Fruit fly (Drosophila melanogaster) whole organism, embryonic: ENCODE data around the gene Bap111.

Experiments used
- Awh ChIP-seq: fragments of 200-800 bp; sonication (Bioruptor generic); IDR thresholded peaks from 2 replicates; pipeline ENCODE4, ENCODE4 v1.3.6; 2022; ENCODE audit warnings: missing biosample characterization, missing genetic modification characterization
- CG10979 ChIP-seq: fragments of 200-800 bp; sonication (Bioruptor generic); optimal IDR thresholded peaks from 2 replicates; lab custom pipeline; 2018; ENCODE audit warnings: missing biosample characterization, mild to moderate bottlenecking, missing genetic modification characterization, moderate library complexity
- CG11398 ChIP-seq: fragments of 200-800 bp; sonication (Bioruptor generic); optimal IDR thresholded peaks from 2 replicates; lab custom pipeline; 2016; ENCODE audit warnings: missing biosample characterization, missing genetic modification characterization
- CG1233 ChIP-seq: fragments of 200-800 bp; sonication (Bioruptor generic); optimal IDR thresholded peaks from 4 replicates; lab custom pipeline; 2018; ENCODE audit warnings: missing biosample characterization, mild to moderate bottlenecking, missing genetic modification characterization
- CG12769 ChIP-seq: fragments of 200-800 bp; sonication (Bioruptor generic); optimal IDR thresholded peaks from 2 replicates; lab custom pipeline; 2019; ENCODE audit warnings: missing biosample characterization, mild to moderate bottlenecking, missing genetic modification characterization, moderate library complexity
- CG13123 ChIP-seq: fragments of 200-800 bp; sonication (Bioruptor generic); optimal IDR thresholded peaks from 2 replicates; lab custom pipeline; 2016; ENCODE audit warnings: missing biosample characterization, missing genetic modification characterization
- CG13624 ChIP-seq: fragments of 200-800 bp; sonication (Bioruptor generic); optimal IDR thresholded peaks from 2 replicates; lab custom pipeline; 2016; ENCODE audit warnings: missing biosample characterization, missing genetic modification characterization
- CG13894 ChIP-seq: fragments of 200-800 bp; sonication (Bioruptor generic); optimal IDR thresholded peaks from 3 replicates; lab custom pipeline; 2018; ENCODE audit warnings: missing biosample characterization, mild to moderate bottlenecking, missing genetic modification characterization, moderate library complexity
- CG14050 ChIP-seq: fragments of 200-800 bp; sonication (Bioruptor generic); IDR thresholded peaks from 3 replicates; pipeline ENCODE4 v1.3.6; 2022; ENCODE audit warnings: missing biosample characterization, missing genetic modification characterization
- CG1647 ChIP-seq: fragments of 200-800 bp; sonication (Bioruptor generic); optimal IDR thresholded peaks from 3 replicates; lab custom pipeline; 2016; ENCODE audit warnings: missing biosample characterization, missing genetic modification characterization
- CG1792 ChIP-seq: fragments of 200-800 bp; sonication (Bioruptor generic); optimal IDR thresholded peaks from 2 replicates; lab custom pipeline; 2016; ENCODE audit warnings: missing biosample characterization, missing genetic modification characterization
- CG18011 ChIP-seq: fragments of 200-800 bp; sonication (Bioruptor generic); optimal IDR thresholded peaks from 2 replicates; lab custom pipeline; 2017; ENCODE audit warnings: missing biosample characterization, missing genetic modification characterization, mild to moderate bottlenecking, moderate library complexity, missing genotype
- CG18764 ChIP-seq: fragments of 200-800 bp; sonication (Bioruptor generic); optimal IDR thresholded peaks from 3 replicates; lab custom pipeline; 2016; ENCODE audit warnings: missing biosample characterization, missing genetic modification characterization
- CG2889 ChIP-seq: fragments of 200-800 bp; sonication (Bioruptor generic); IDR thresholded peaks from 3 replicates; pipeline ENCODE4 v1.3.6; 2022; ENCODE audit warnings: missing biosample characterization, missing genetic modification characterization
- CG30020 ChIP-seq: fragments of 200-800 bp; optimal IDR thresholded peaks from 2 replicates; lab custom pipeline; 2019; ENCODE audit warnings: missing biosample characterization, mild to moderate bottlenecking, missing genetic modification characterization, moderate library complexity
- CG31365 ChIP-seq: fragments of 200-800 bp; sonication (Bioruptor generic); optimal IDR thresholded peaks from 2 replicates; lab custom pipeline; 2018; ENCODE audit warnings: missing biosample characterization, mild to moderate bottlenecking, missing genetic modification characterization
- CG3847 ChIP-seq: fragments of 200-800 bp; sonication (Bioruptor generic); IDR thresholded peaks from 2 replicates; pipeline ENCODE4 v1.3.6; 2022; ENCODE audit warnings: missing biosample characterization, missing genetic modification characterization
- CG4328 ChIP-seq: fragments of 200-800 bp; sonication (Bioruptor generic); optimal IDR thresholded peaks from 3 replicates; lab custom pipeline; 2017; ENCODE audit warnings: missing biosample characterization, missing genetic modification reagents, missing genetic modification characterization
- CG43689 ChIP-seq: fragments of 200-800 bp; sonication (Bioruptor generic); IDR thresholded peaks from 2 replicates; pipeline ENCODE4 v1.3.6; 2022; ENCODE audit warnings: missing biosample characterization, missing genetic modification characterization
- CG6175 ChIP-seq: fragments of 200-800 bp; sonication (Bioruptor generic); IDR thresholded peaks from 3 replicates; pipeline ENCODE4 v1.3.6; 2022; ENCODE audit warnings: missing biosample characterization, missing genetic modification characterization
- CG6654 ChIP-seq: fragments of 200-800 bp; sonication (Bioruptor generic); optimal IDR thresholded peaks from 2 replicates; lab custom pipeline; 2017; ENCODE audit warnings: missing biosample characterization, mild to moderate bottlenecking, missing genetic modification characterization
- CG6813 ChIP-seq: fragments of 200-800 bp; sonication (Bioruptor generic); optimal IDR thresholded peaks from 2 replicates; lab custom pipeline; 2017; ENCODE audit warnings: missing biosample characterization, missing genetic modification characterization, mild to moderate bottlenecking, moderate library complexity, missing genetic modification reagents
- CG7786 ChIP-seq: fragments of 200-800 bp; sonication (Bioruptor generic); optimal IDR thresholded peaks from 2 replicates; lab custom pipeline; 2016; ENCODE audit warnings: missing biosample characterization, missing genetic modification characterization
- CkIIα-i1 ChIP-seq: fragments of 200-800 bp; sonication (Bioruptor generic); IDR thresholded peaks from 2 replicates; pipeline ENCODE4 v1.3.6; 2022; ENCODE audit warnings: missing biosample characterization, missing genetic modification characterization
- D19A ChIP-seq: fragments of 200-800 bp; optimal IDR thresholded peaks from 3 replicates; lab custom pipeline; 2019; ENCODE audit warnings: missing biosample characterization, mild to moderate bottlenecking, missing genetic modification characterization, moderate library complexity
- Dip3 ChIP-seq: fragments of 200-800 bp; sonication (Bioruptor generic); optimal IDR thresholded peaks from 3 replicates; lab custom pipeline; 2016; ENCODE audit warnings: missing biosample characterization, missing genetic modification characterization
- Ets97D ChIP-seq: fragments of 200-800 bp; sonication (Bioruptor generic); optimal IDR thresholded peaks from 3 replicates; lab custom pipeline; 2016; ENCODE audit warnings: missing biosample characterization, missing genetic modification characterization
- Fer2 ChIP-seq: fragments of 200-800 bp; sonication (Bioruptor generic); optimal IDR thresholded peaks from 2 replicates; lab custom pipeline; 2018; ENCODE audit warnings: missing biosample characterization, mild to moderate bottlenecking, missing genetic modification characterization, moderate library complexity
- H15 ChIP-seq: fragments of 200-800 bp; sonication (Bioruptor generic); IDR thresholded peaks from 3 replicates; pipeline ENCODE4 v1.3.6; 2022; ENCODE audit warnings: missing biosample characterization, missing genetic modification characterization
- HLH3B ChIP-seq: fragments of 200-800 bp; sonication (Bioruptor generic); IDR thresholded peaks from 2 replicates; pipeline ENCODE4 v1.3.6; 2022; ENCODE audit warnings: missing biosample characterization, missing genetic modification characterization
- HLH4C ChIP-seq: fragments of 200-800 bp; sonication (Bioruptor generic); IDR thresholded peaks from 3 replicates; pipeline ENCODE4 v1.3.6; 2022; ENCODE audit warnings: missing biosample characterization, missing genetic modification characterization; ENCODE audit not compliant: partially characterized antibody
- Meics ChIP-seq: fragments of 200-800 bp; sonication (Bioruptor generic); optimal IDR thresholded peaks from 2 replicates; lab custom pipeline; 2017; ENCODE audit warnings: missing biosample characterization, mild to moderate bottlenecking, missing genetic modification characterization
- Oaz ChIP-seq: fragments of 200-800 bp; sonication (Bioruptor generic); IDR thresholded peaks from 2 replicates; pipeline ENCODE4 v1.3.6; 2022; ENCODE audit warnings: missing biosample characterization, missing genetic modification characterization
- Poxn ChIP-seq: fragments of 200-800 bp; sonication (Bioruptor generic); IDR thresholded peaks from 2 replicates; pipeline ENCODE4 v1.3.6; 2022; ENCODE audit warnings: missing biosample characterization, missing genetic modification characterization
- Scr ChIP-seq: fragments of 200-800 bp; sonication (Bioruptor generic); IDR thresholded peaks from 2 replicates; pipeline ENCODE4 v1.3.6; 2022; ENCODE audit warnings: missing biosample characterization, missing genetic modification characterization; ENCODE audit not compliant: partially characterized antibody
- Sox102F ChIP-seq: fragments of 200-800 bp; sonication (Bioruptor generic); optimal IDR thresholded peaks from 2 replicates; lab custom pipeline; 2018; ENCODE audit warnings: missing biosample characterization, mild to moderate bottlenecking, missing genetic modification characterization, moderate library complexity
- al ChIP-seq: fragments of 200-800 bp; sonication (Bioruptor generic); IDR thresholded peaks from 2 replicates; pipeline ENCODE4 v1.3.6; 2022; ENCODE audit warnings: missing biosample characterization, missing genetic modification characterization
- aop ChIP-seq: fragments of 200-800 bp; sonication (Bioruptor generic); IDR thresholded peaks from 2 replicates; pipeline ENCODE4 v1.3.6; 2022; ENCODE audit warnings: missing biosample characterization, missing genetic modification characterization
- chn ChIP-seq: fragments of 200-800 bp; sonication (Bioruptor generic); optimal IDR thresholded peaks from 2 replicates; lab custom pipeline; 2016; ENCODE audit warnings: missing biosample characterization, missing genetic modification characterization
- emc ChIP-seq: fragments of 200-800 bp; sonication (Bioruptor generic); optimal IDR thresholded peaks from 2 replicates; lab custom pipeline; 2016; ENCODE audit warnings: missing biosample characterization, missing genetic modification characterization
- fd96Cb ChIP-seq: fragments of 200-800 bp; sonication (Bioruptor generic); optimal IDR thresholded peaks from 2 replicates; lab custom pipeline; 2018; ENCODE audit warnings: missing biosample characterization, mild to moderate bottlenecking, missing genetic modification characterization, moderate library complexity
- gcm ChIP-seq: fragments of 200-800 bp; sonication (Bioruptor generic); optimal IDR thresholded peaks from 2 replicates; lab custom pipeline; 2019; ENCODE audit warnings: missing biosample characterization, mild to moderate bottlenecking, missing genetic modification characterization, moderate library complexity
- klu ChIP-seq: fragments of 200-800 bp; sonication (Bioruptor generic); IDR thresholded peaks from 2 replicates; pipeline ENCODE4 v1.3.6; 2022; ENCODE audit warnings: missing biosample characterization, missing genetic modification characterization
- lov ChIP-seq, 2 experiments: fragments of 200-800 bp in 1 of 2; fragments of >200 bp in 1 of 2; sonication (Bioruptor generic) in 1 of 2; IDR thresholded peaks in 1 of 2; optimal IDR thresholded peaks in 1 of 2; 2 replicates in 1 of 2; 3 replicates in 1 of 2; pipeline versions ENCODE4 v1.3.6 to Lab custom; 2017 to 2022; ENCODE audit warnings: missing biosample characterization in 1 of 2, missing genetic modification characterization in 1 of 2
- psq ChIP-seq: fragments of 200-800 bp; sonication (Bioruptor generic); optimal IDR thresholded peaks from 2 replicates; lab custom pipeline; 2017; ENCODE audit warnings: missing biosample characterization, missing genetic modification characterization
- shn ChIP-seq: fragments of 200-800 bp; sonication (Bioruptor generic); optimal IDR thresholded peaks from 3 replicates; lab custom pipeline; 2016; ENCODE audit warnings: missing biosample characterization, missing genetic modification characterization
- sr ChIP-seq: fragments of 200-800 bp; sonication (Bioruptor generic); IDR thresholded peaks from 3 replicates; pipeline ENCODE4 v1.3.6; 2022; ENCODE audit warnings: missing biosample characterization, missing genetic modification characterization
- tll ChIP-seq, 2 experiments: fragments of 200-800 bp in 1 of 2; fragments of >200 bp in 1 of 2; sonication (Bioruptor generic) in 1 of 2; optimal IDR thresholded peaks; 2 replicates each; lab custom pipeline; 2017 to 2019; ENCODE audit warnings: missing biosample characterization in 2 of 2, missing genetic modification characterization in 2 of 2, mild to moderate bottlenecking in 1 of 2, moderate library complexity in 1 of 2
- toy ChIP-seq: fragments of 200-800 bp; sonication (Bioruptor generic); IDR thresholded peaks from 2 replicates; pipeline ENCODE4 v1.3.6; 2022; ENCODE audit warnings: missing biosample characterization, missing genetic modification characterization
- vfl ChIP-seq: fragments of 200-800 bp; sonication (Bioruptor generic); optimal IDR thresholded peaks from 2 replicates; lab custom pipeline; 2016; ENCODE audit warnings: missing biosample characterization, missing genetic modification characterization

Bap111 gene

DNA sequence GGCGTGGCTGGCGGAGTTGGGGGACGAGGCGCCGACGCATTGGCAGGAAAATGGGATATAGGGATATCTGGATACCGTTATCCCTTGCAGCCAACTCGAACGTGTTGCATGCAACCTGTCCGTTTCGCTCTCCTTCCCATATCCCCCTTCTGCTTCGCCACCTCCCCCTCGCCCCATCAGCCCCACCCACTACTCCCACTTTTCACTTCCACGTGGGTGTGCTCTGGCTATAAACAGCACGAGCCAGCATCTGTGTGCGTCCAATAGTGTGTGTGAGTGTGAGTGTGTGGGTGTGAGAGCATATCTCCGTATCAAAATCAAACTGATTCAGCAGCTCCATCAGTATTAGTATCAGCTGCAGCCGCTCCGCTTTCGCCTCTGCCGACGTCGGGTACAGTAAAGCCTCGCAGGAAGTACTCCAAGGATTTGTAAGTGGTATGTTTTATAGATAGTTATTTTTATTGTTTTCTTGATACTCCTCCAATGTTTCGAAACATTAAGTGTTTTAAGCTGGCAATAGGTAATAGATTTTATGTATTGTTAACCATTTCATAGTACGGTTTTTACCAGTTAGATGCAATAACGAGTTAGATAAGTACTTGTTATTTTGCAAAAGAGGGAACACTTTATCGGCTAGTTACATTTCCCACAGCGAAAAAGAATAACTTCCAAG, 30.0 kb upstream of the Bap111 start (continued):
- TF ChIP-seq Ets97D (GFP tag; lab: Kevin White, UChicago) (no peak), lov (optimal IDR thresholded peaks at IDR 0.05; lab: Kevin White, UChicago) (no peak), lov (GFP tag; IDR thresholded peaks at IDR 0.05; lab: Robert Waterston, UW) (no peak), CG18011 (no peak), CG14050 (GFP tag; lab: Robert Waterston, UW) (no peak), H15 (no peak), vfl (GFP tag; lab: Kevin White, UChicago) (no peak), Dip3 (GFP tag; lab: Kevin White, UChicago) (no peak), emc (GFP tag; lab: Kevin White, UChicago) (no peak), Awh (GFP tag; lab: Robert Waterston, UW) (no peak), CG6813 (GFP tag; lab: Kevin White, UChicago) (peak; percentile 14), CG12769 (tag; lab: Kevin White, UChicago) (no peak), CG10979 (peak; percentile 67), CG43689 (GFP tag; lab: Robert Waterston, UW) (no peak), CG6654 (GFP tag; lab: Kevin White, UChicago) (peak; percentile 24), tll (GFP tag; optimal IDR thresholded peaks at IDR 0.05; lab: Kevin White, UChicago) (no peak), CkIIα-i1 (no peak), CG18764 (GFP tag; lab: Kevin White, UChicago) (no peak), Poxn (GFP tag; lab: Robert Waterston, UW) (no peak), gcm (GFP tag; lab: Kevin White, UChicago) (no peak), Fer2 (no peak), CG6175 (GFP tag; lab: Robert Waterston, UW) (no peak), CG1647 (GFP tag; lab: Kevin White, UChicago) (no peak), CG3847 (GFP tag; lab: Robert Waterston, UW) (no peak), D19A (peak; percentile 53), HLH4C (GFP tag; lab: Robert Waterston, UW) (no peak), CG31365 (tag; lab: Kevin White, UChicago) (no peak), CG11398 (no peak), Sox102F (GFP tag; lab: Kevin White, UChicago) (no peak), toy (no peak), CG1233 (peak; percentile 21), chn (GFP tag; lab: Kevin White, UChicago) (no peak), al (GFP tag; lab: Robert Waterston, UW) (no peak), Meics (GFP tag; lab: Kevin White, UChicago) (peak; percentile 31), sr (GFP tag; lab: Robert Waterston, UW) (peak; percentile 97), fd96Cb (tag; lab: Kevin White, UChicago) (peak; percentile 68), HLH3B (GFP tag; lab: Robert Waterston, UW) (0 out of 2 replicates have a peak, but pooled peaks have one; percentile 48), shn (no peak), CG30020 (tag; lab: Kevin White, UChicago) (no peak), CG4328 (no peak), psq (no peak), CG13624 (GFP tag; lab: Kevin White, UChicago) (no peak), klu (GFP tag; lab: Robert Waterston, UW) (no peak), Scr (GFP tag; lab: Robert Waterston, UW) (no peak), CG13894 (tag; lab: Kevin White, UChicago) (no peak), aop (GFP tag; lab: Robert Waterston, UW) (no peak), CG1792 (GFP tag; lab: Kevin White, UChicago) (peak; percentile 14), Oaz (GFP tag; lab: Robert Waterston, UW) (no peak), CG7786 (GFP tag; lab: Kevin White, UChicago) (no peak), CG2889 (GFP tag; lab: Robert Waterston, UW) (no peak), CG13123 (GFP tag; lab: Kevin White, UChicago) (no peak)
